Worm (Caenorhabditis elegans) whole organism, L3 larva: ENCODE data around the gene gfat-2.

ENCODE experiments used
- daf-12 ChIP-seq: fragments of 150-350 bp; optimal IDR thresholded peaks from 2 replicates; lab custom pipeline; 2014; ENCODE audit warnings: missing biosample characterization, missing genetic modification reagents, missing genetic modification characterization
- fkh-2 ChIP-seq: fragments of 150-350 bp; optimal IDR thresholded peaks from 2 replicates; lab custom pipeline; 2014; ENCODE audit warnings: missing biosample characterization, missing genetic modification reagents, missing genetic modification characterization
- mdl-1 ChIP-seq: fragments of 150-350 bp; optimal IDR thresholded peaks from 2 replicates; lab custom pipeline; 2014; ENCODE audit warnings: missing biosample characterization, missing genetic modification characterization
- ztf-11 ChIP-seq: fragments of 150-350 bp; optimal IDR thresholded peaks from 2 replicates; lab custom pipeline; 2014; ENCODE audit warnings: missing biosample characterization, missing genetic modification characterization

- TF ChIP-seq fkh-2 (tag; lab: Kevin White, UChicago) (no peak), ztf-11 (tag; lab: Kevin White, UChicago) (no peak), mdl-1 (tag; lab: Kevin White, UChicago) (no peak), daf-12 (tag; lab: Kevin White, UChicago) (no peak)
Observed at ce11 chrIV:11424830-11425229, 14.8 kb downstream of the gfat-2 start, which contains the start of gene F22B3.8.
